Fruit fly (Drosophila melanogaster) whole organism, adult: ENCODE measurements around the gene Arp5.
A peak's percentile ranks its signal among the peaks of the same experiment; 100 is the strongest.

Experiments
- CG14711 ChIP-seq: fragments of 200-800 bp; sonication (Bioruptor generic); optimal IDR thresholded peaks from 2 replicates; lab custom pipeline; 2018; ENCODE audit warnings: missing biosample characterization, mild to moderate bottlenecking, missing genetic modification characterization, moderate library complexity
- kay ChIP-seq: fragments of 200-800 bp; sonication (Bioruptor generic); peaks from one replicate; lab custom pipeline; 2016; ENCODE audit warnings: missing biosample characterization, missing genetic modification characterization, borderline replicate concordance

dm6 chr3R:18171983-18172967 lies 13.0 kb upstream of the Arp5 start:
- no peak for TF ChIP-seq kay (GFP tag; lab: Kevin White, UChicago)
- peak; percentile 74 for TF ChIP-seq CG14711 (tag; lab: Kevin White, UChicago)
